Worm (Caenorhabditis elegans): ENCODE data around the gene ZK632.2.
A peak's percentile ranks its signal among the peaks of the same experiment; 100 is the strongest.

Gene ZK632.2

ce11 chrIII:9783133-9783590 is 15.7 kb upstream of the ZK632.2 start (continued):
- no peak for TF ChIP-seq lin-29 (GFP tag; IDR thresholded peaks at IDR 0.05)
- peak; percentile 26 for TF ChIP-seq aha-1 (tag)
- peak; percentile 65 for TF ChIP-seq mep-1 (tag; optimal IDR thresholded peaks at IDR 0.05)
- TF ChIP-seq aly-2 (tag; optimal IDR thresholded peaks at IDR 0.05) = no peak
- peak; percentile 46 for TF ChIP-seq duxl-1 (tag; optimal IDR thresholded peaks at IDR 0.05; ENCODE audit: poor library complexity)
- TF ChIP-seq ceh-20 (GFP tag; IDR thresholded peaks at IDR 0.05) = no peak
- TF ChIP-seq nhr-48 (tag; optimal IDR thresholded peaks at IDR 0.05) = peak; percentile 26
- no peak for TF ChIP-seq egl-27 (tag; optimal IDR thresholded peaks at IDR 0.05)
- no peak for TF ChIP-seq F26F4.8 (GFP tag; conservative IDR thresholded peaks at IDR 0.05)
- TF ChIP-seq unc-62 (GFP tag; optimal IDR thresholded peaks at IDR 0.05 in 1 of 2) = no peak
- no peak for TF ChIP-seq unc-62 (tag; optimal IDR thresholded peaks at IDR 0.05)
- peak; percentile 26 for TF ChIP-seq spr-1 (tag; optimal IDR thresholded peaks at IDR 0.05)
- no peak for TF ChIP-seq madf-5 (GFP tag; IDR thresholded peaks at IDR 0.05)
- no peak for TF ChIP-seq Y75B8A.6 (GFP tag; IDR thresholded peaks at IDR 0.05)
- no peak for TF ChIP-seq ces-1 (GFP tag; optimal IDR thresholded peaks at IDR 0.05)
- peak; percentile 40 for TF ChIP-seq spr-3 (GFP tag; optimal IDR thresholded peaks at IDR 0.05)
- no peak for TF ChIP-seq gei-8 (GFP tag; optimal IDR thresholded peaks at IDR 0.05)
- no peak for TF ChIP-seq attf-4 (tag; optimal IDR thresholded peaks at IDR 0.05)
- no peak for TF ChIP-seq nhr-237 (tag; optimal IDR thresholded peaks at IDR 0.05)
- no peak for TF ChIP-seq nhr-11 (tag; optimal IDR thresholded peaks at IDR 0.05)
- no peak for TF ChIP-seq nhr-41 (GFP tag; IDR thresholded peaks at IDR 0.05)
- TF ChIP-seq F49E8.2 (tag; optimal IDR thresholded peaks at IDR 0.05; ENCODE audit: borderline replicate concordance) = no peak
- TF ChIP-seq ceh-28 (tag; optimal IDR thresholded peaks at IDR 0.05) = no peak
- TF ChIP-seq nhr-6 (tag; optimal IDR thresholded peaks at IDR 0.05) = no peak
- 0 out of 2 replicates have a peak, but pooled peaks have one; percentile 7 for TF ChIP-seq Y105C5A.15 (GFP tag; IDR thresholded peaks at IDR 0.05)
- no peak for TF ChIP-seq hlh-30 (tag; optimal IDR thresholded peaks at IDR 0.05; ENCODE audit: insufficient read depth)
- no peak for TF ChIP-seq D1046.2 (GFP tag; IDR thresholded peaks at IDR 0.05)
- TF ChIP-seq zfp-3 (GFP tag; conservative IDR thresholded peaks at IDR 0.05) = peak; percentile 83
- no peak for TF ChIP-seq set-16 (GFP tag; IDR thresholded peaks at IDR 0.05)
- no peak for TF ChIP-seq mxl-2 (GFP tag; conservative IDR thresholded peaks at IDR 0.05)
- TF ChIP-seq ceh-62 (tag; optimal IDR thresholded peaks at IDR 0.05) = no peak
- no peak for TF ChIP-seq zag-1 (tag; optimal IDR thresholded peaks at IDR 0.05)
- TF ChIP-seq egl-43 (GFP tag; IDR thresholded peaks at IDR 0.05) = no peak
- no peak for TF ChIP-seq F44E2.7 (GFP tag; IDR thresholded peaks at IDR 0.05)
- no peak for TF ChIP-seq tag-97 (GFP tag; IDR thresholded peaks at IDR 0.05)
- TF ChIP-seq snpc-4 (tag; optimal IDR thresholded peaks at IDR 0.05) = no peak
- TF ChIP-seq zip-2 (tag; optimal IDR thresholded peaks at IDR 0.05) = no peak
- no peak for TF ChIP-seq saeg-2 (GFP tag; IDR thresholded peaks at IDR 0.05)
- no peak for TF ChIP-seq ceh-32 (tag; optimal IDR thresholded peaks at IDR 0.05; ENCODE audit: poor library complexity)
- TF ChIP-seq jun-1 (tag; optimal IDR thresholded peaks at IDR 0.05) = no peak
- no peak for TF ChIP-seq hif-1 (tag; optimal IDR thresholded peaks at IDR 0.05)
- no peak for TF ChIP-seq unc-130 (GFP tag; optimal IDR thresholded peaks at IDR 0.05)
- no peak for TF ChIP-seq daf-19 (GFP tag; conservative IDR thresholded peaks at IDR 0.05)
- TF ChIP-seq nhr-102 (tag; optimal IDR thresholded peaks at IDR 0.05) = peak; percentile 73
- no peak for TF ChIP-seq lin-1 (GFP tag; IDR thresholded peaks at IDR 0.05)
- TF ChIP-seq F37D6.2 (tag; optimal IDR thresholded peaks at IDR 0.05) = no peak
- peak; percentile 36; the same call in 1 of the 2 replicates for TF ChIP-seq hmg-1.1 (GFP tag; IDR thresholded peaks at IDR 0.05)
- TF ChIP-seq T20F7.1 (GFP tag; optimal IDR thresholded peaks at IDR 0.05) = peak; percentile 47
- TF ChIP-seq mxl-3 (GFP tag; optimal IDR thresholded peaks at IDR 0.05) = no peak
- TF ChIP-seq ama-1 (optimal IDR thresholded peaks at IDR 0.05) = peak; percentile 68
- peak; percentile 11 for TF ChIP-seq nhr-25 (tag; optimal IDR thresholded peaks at IDR 0.05; ENCODE audit: borderline replicate concordance, insufficient read depth)
- TF ChIP-seq lir-3 (tag; optimal IDR thresholded peaks at IDR 0.05) = no peak

All from whole organism, L4 larva.